Fruit fly (Drosophila melanogaster) whole organism, embryonic: ENCODE measurements around the gene CG18095.

ENCODE experiments used
- Atf-2 ChIP-seq: fragments of 200-800 bp; sonication (Bioruptor generic); optimal IDR thresholded peaks from 2 replicates; lab custom pipeline; 2016; ENCODE audit warnings: missing biosample characterization, missing genetic modification characterization
- Blimp-1 ChIP-seq: fragments of 200-800 bp; sonication (Bioruptor generic); optimal IDR thresholded peaks from 3 replicates; lab custom pipeline; 2018; ENCODE audit warnings: missing biosample characterization, missing genetic modification characterization, mild to moderate bottlenecking, moderate library complexity, missing genetic modification reagents
- CG10431 ChIP-seq: fragments of 200-800 bp; sonication (Bioruptor generic); optimal IDR thresholded peaks from 3 replicates; lab custom pipeline; 2018; ENCODE audit warnings: missing biosample characterization, mild to moderate bottlenecking, missing genetic modification characterization
- CG11093 ChIP-seq: fragments of 200-800 bp; sonication (Bioruptor generic); IDR thresholded peaks from 3 replicates; pipeline ENCODE4 v1.3.6; 2022; ENCODE audit warnings: missing biosample characterization, missing genetic modification characterization
- CG11696 ChIP-seq: fragments of 200-800 bp; sonication (Bioruptor generic); IDR thresholded peaks from 2 replicates; pipeline ENCODE4 v1.3.6; 2022; ENCODE audit warnings: missing biosample characterization, missing genetic modification characterization
- CG12219 ChIP-seq: fragments of 200-800 bp; sonication (Bioruptor generic); optimal IDR thresholded peaks from 3 replicates; lab custom pipeline; 2018; ENCODE audit warnings: missing biosample characterization, mild to moderate bottlenecking, missing genetic modification characterization
- CG12942 ChIP-seq: fragments of 200-800 bp; sonication (Bioruptor generic); optimal IDR thresholded peaks from 3 replicates; lab custom pipeline; 2016; ENCODE audit warnings: missing biosample characterization, missing genetic modification characterization
- CG15479 ChIP-seq: fragments of 200-800 bp; sonication (Bioruptor generic); optimal IDR thresholded peaks from 3 replicates; lab custom pipeline; 2019; ENCODE audit warnings: missing biosample characterization, mild to moderate bottlenecking, missing genetic modification characterization, moderate library complexity
- CG16813 ChIP-seq: fragments of 200-800 bp; sonication (Bioruptor generic); IDR thresholded peaks from 3 replicates; pipeline ENCODE4 v1.3.6; 2022; ENCODE audit warnings: missing biosample characterization, missing genetic modification characterization; ENCODE audit not compliant: partially characterized antibody
- CG17186 ChIP-seq: fragments of 200-800 bp; sonication (Bioruptor generic); optimal IDR thresholded peaks from 3 replicates; lab custom pipeline; 2017; ENCODE audit warnings: missing biosample characterization, missing genetic modification reagents, missing genetic modification characterization
- CG17361 ChIP-seq: fragments of 200-800 bp; sonication (Bioruptor generic); IDR thresholded peaks from 3 replicates; pipeline ENCODE4 v1.3.6; 2022; ENCODE audit warnings: missing biosample characterization, missing genetic modification characterization
- CG2712 ChIP-seq: fragments of 200-800 bp; optimal IDR thresholded peaks from 3 replicates; lab custom pipeline; 2019; ENCODE audit warnings: missing biosample characterization, mild to moderate bottlenecking, missing genetic modification characterization, moderate library complexity
- CG3726 ChIP-seq: fragments of 200-800 bp; sonication (Bioruptor generic); IDR thresholded peaks from 3 replicates; pipeline ENCODE4, ENCODE4 v1.3.6; 2022; ENCODE audit warnings: missing biosample characterization, missing genetic modification characterization
- CG6254 ChIP-seq: fragments of 200-800 bp; sonication (Bioruptor generic); optimal IDR thresholded peaks from 3 replicates; lab custom pipeline; 2017; ENCODE audit warnings: mild to moderate bottlenecking, missing biosample characterization, missing genetic modification reagents, missing genetic modification characterization
- CG6683 ChIP-seq: fragments of 200-800 bp; sonication (Bioruptor generic); optimal IDR thresholded peaks from 2 replicates; lab custom pipeline; 2017; ENCODE audit warnings: missing biosample characterization, mild to moderate bottlenecking, missing genetic modification characterization, missing genetic modification reagents
- CG6813 ChIP-seq: fragments of 200-800 bp; sonication (Bioruptor generic); optimal IDR thresholded peaks from 2 replicates; lab custom pipeline; 2017; ENCODE audit warnings: missing biosample characterization, missing genetic modification characterization, mild to moderate bottlenecking, moderate library complexity, missing genetic modification reagents
- CG9609 ChIP-seq: fragments of 200-800 bp; sonication (Bioruptor generic); optimal IDR thresholded peaks from 3 replicates; lab custom pipeline; 2016; ENCODE audit warnings: missing biosample characterization, missing genetic modification characterization
- CG9727 ChIP-seq: fragments of 200-800 bp; sonication (Bioruptor generic); optimal IDR thresholded peaks from 3 replicates; lab custom pipeline; 2017; ENCODE audit warnings: missing biosample characterization, mild to moderate bottlenecking, missing genetic modification characterization
- D19B ChIP-seq: fragments of 200-800 bp; sonication (Bioruptor generic); optimal IDR thresholded peaks from 2 replicates; lab custom pipeline; 2017; ENCODE audit warnings: missing biosample characterization, mild to moderate bottlenecking, missing genetic modification characterization
- Hr51 ChIP-seq, 2 experiments: fragments of 200-800 bp; sonication (Bioruptor generic); optimal IDR thresholded peaks; 2 replicates in 1 of 2; 3 replicates in 1 of 2; lab custom pipeline; 2016 to 2018; ENCODE audit warnings: missing biosample characterization in 2 of 2, missing genetic modification characterization in 2 of 2, mild to moderate bottlenecking in 1 of 2, moderate library complexity in 1 of 2
- Hsf ChIP-seq: fragments of 200-800 bp; sonication (Bioruptor generic); optimal IDR thresholded peaks from 3 replicates; lab custom pipeline; 2016; ENCODE audit warnings: missing biosample characterization, missing genetic modification characterization
- Lpt ChIP-seq: fragments of >200 bp; optimal IDR thresholded peaks from 2 replicates; lab custom pipeline; 2018; ENCODE audit warnings: missing biosample characterization, missing genetic modification characterization
- MBD-R2 ChIP-seq: fragments of 200-800 bp; sonication (Bioruptor generic); IDR thresholded peaks from 2 replicates; pipeline ENCODE4 v1.3.6; 2022; ENCODE audit warnings: missing biosample characterization, missing genetic modification characterization
- Meics ChIP-seq: fragments of 200-800 bp; sonication (Bioruptor generic); optimal IDR thresholded peaks from 2 replicates; lab custom pipeline; 2017; ENCODE audit warnings: missing biosample characterization, mild to moderate bottlenecking, missing genetic modification characterization
- Mrtf ChIP-seq: fragments of 200-800 bp; sonication (Bioruptor generic); IDR thresholded peaks from 3 replicates; pipeline ENCODE4 v1.3.6; 2022; ENCODE audit warnings: missing biosample characterization, missing genetic modification characterization
- NC2α ChIP-seq: fragments of 200-800 bp; sonication (Bioruptor generic); optimal IDR thresholded peaks from 2 replicates; lab custom pipeline; 2016; ENCODE audit warnings: missing biosample characterization, missing genetic modification characterization
- Scr ChIP-seq: fragments of 200-800 bp; sonication (Bioruptor generic); IDR thresholded peaks from 2 replicates; pipeline ENCODE4 v1.3.6; 2022; ENCODE audit warnings: missing biosample characterization, missing genetic modification characterization; ENCODE audit not compliant: partially characterized antibody
- Sox102F ChIP-seq: fragments of 200-800 bp; sonication (Bioruptor generic); optimal IDR thresholded peaks from 2 replicates; lab custom pipeline; 2018; ENCODE audit warnings: missing biosample characterization, mild to moderate bottlenecking, missing genetic modification characterization, moderate library complexity
- ab ChIP-seq: fragments of 200-800 bp; sonication (Bioruptor generic); optimal IDR thresholded peaks from 2 replicates; lab custom pipeline; 2016; ENCODE audit warnings: missing biosample characterization, missing genetic modification characterization
- ash1 ChIP-seq: fragments of 200-800 bp; sonication (Bioruptor generic); optimal IDR thresholded peaks from 2 replicates; lab custom pipeline; 2018; ENCODE audit warnings: missing biosample characterization, mild to moderate bottlenecking, missing genetic modification characterization
- br ChIP-seq: fragments of >200 bp; optimal IDR thresholded peaks from 2 replicates; lab custom pipeline; 2017
- bsh ChIP-seq, 2 experiments: fragments of 200-800 bp; sonication (Bioruptor generic); optimal IDR thresholded peaks; 2 replicates each; lab custom pipeline; 2017 to 2018; ENCODE audit warnings: mild to moderate bottlenecking in 2 of 2, missing biosample characterization in 2 of 2, missing genetic modification characterization in 2 of 2, moderate library complexity in 1 of 2
- cad ChIP-seq: fragments of >200 bp; optimal IDR thresholded peaks from 2 replicates; lab custom pipeline; 2017; ENCODE audit warnings: missing biosample characterization, missing genetic modification characterization
- disco-r ChIP-seq: fragments of 200-800 bp; sonication (Bioruptor generic); optimal IDR thresholded peaks from 2 replicates; lab custom pipeline; 2016; ENCODE audit warnings: missing biosample characterization, missing genetic modification characterization
- esg ChIP-seq: fragments of 200-800 bp; sonication (Bioruptor generic); conservative IDR thresholded peaks from 2 replicates; pipeline ENCODE4 v1.3.6; 2022; ENCODE audit warnings: missing biosample characterization, missing genetic modification characterization
- eyg ChIP-seq: fragments of 200-800 bp; sonication (Bioruptor generic); optimal IDR thresholded peaks from 3 replicates; lab custom pipeline; 2016; ENCODE audit warnings: missing biosample characterization, missing genetic modification characterization
- gem ChIP-seq: fragments of 200-800 bp; sonication (Bioruptor generic); optimal IDR thresholded peaks from 2 replicates; lab custom pipeline; 2019; ENCODE audit warnings: missing biosample characterization, mild to moderate bottlenecking, missing genetic modification characterization, moderate library complexity
- gt ChIP-seq: fragments of 200-800 bp; sonication (Bioruptor generic); IDR thresholded peaks from 2 replicates; pipeline ENCODE4 v1.3.6; 2022; ENCODE audit warnings: missing biosample characterization, missing genetic modification characterization
- ham ChIP-seq: fragments of 200-800 bp; sonication (Bioruptor generic); IDR thresholded peaks from 2 replicates; pipeline ENCODE4 v1.3.6; 2022; ENCODE audit warnings: missing biosample characterization, missing genetic modification characterization
- pan ChIP-seq, 4 experiments: fragments of >200 bp in 3 of 4; fragments of 200-800 bp in 1 of 4; sonication (Bioruptor generic) in 1 of 4; optimal IDR thresholded peaks in 3 of 4; IDR thresholded peaks in 1 of 4; 2 replicates each; pipeline versions ENCODE4 v1.3.6 to Lab custom; 2017 to 2022; ENCODE audit warnings: missing biosample characterization in 2 of 4, missing genetic modification characterization in 2 of 4, mixed read lengths in 1 of 4
- pfk ChIP-seq: fragments of 200-800 bp; sonication (Bioruptor generic); optimal IDR thresholded peaks from 2 replicates; lab custom pipeline; 2018; ENCODE audit warnings: missing biosample characterization, mild to moderate bottlenecking, missing genetic modification characterization, moderate library complexity
- phol ChIP-seq: fragments of 200-800 bp; sonication (Bioruptor generic); optimal IDR thresholded peaks from 3 replicates; lab custom pipeline; 2018; ENCODE audit warnings: missing biosample characterization, mild to moderate bottlenecking, missing genetic modification characterization, moderate library complexity
- run ChIP-seq: fragments of 200-800 bp; sonication (Bioruptor generic); optimal IDR thresholded peaks from 3 replicates; lab custom pipeline; 2018; ENCODE audit warnings: missing biosample characterization, mild to moderate bottlenecking, missing genetic modification characterization
- sisA ChIP-seq: fragments of 200-800 bp; sonication (Bioruptor generic); IDR thresholded peaks from 2 replicates; pipeline ENCODE4 v1.3.6; 2022; ENCODE audit warnings: missing biosample characterization, missing genetic modification characterization
- slbo ChIP-seq: fragments of 200-800 bp; sonication (Bioruptor generic); IDR thresholded peaks from 2 replicates; pipeline ENCODE4 v1.3.6; 2022; ENCODE audit warnings: missing biosample characterization, missing genetic modification characterization
- ssp ChIP-seq: fragments of 200-800 bp; sonication (Bioruptor generic); IDR thresholded peaks from 2 replicates; pipeline ENCODE4 v1.3.6; 2022; ENCODE audit warnings: missing biosample characterization, missing genetic modification characterization
- unpg ChIP-seq: fragments of 200-800 bp; sonication (Bioruptor generic); optimal IDR thresholded peaks from 3 replicates; lab custom pipeline; 2018; ENCODE audit warnings: missing biosample characterization, mild to moderate bottlenecking, missing genetic modification characterization, moderate library complexity
- wdn ChIP-seq: fragments of 200-800 bp; sonication (Bioruptor generic); IDR thresholded peaks from 2 replicates; pipeline ENCODE4 v1.3.6; 2022; ENCODE audit warnings: missing biosample characterization, missing genetic modification characterization

The CG18095 gene

DNA sequence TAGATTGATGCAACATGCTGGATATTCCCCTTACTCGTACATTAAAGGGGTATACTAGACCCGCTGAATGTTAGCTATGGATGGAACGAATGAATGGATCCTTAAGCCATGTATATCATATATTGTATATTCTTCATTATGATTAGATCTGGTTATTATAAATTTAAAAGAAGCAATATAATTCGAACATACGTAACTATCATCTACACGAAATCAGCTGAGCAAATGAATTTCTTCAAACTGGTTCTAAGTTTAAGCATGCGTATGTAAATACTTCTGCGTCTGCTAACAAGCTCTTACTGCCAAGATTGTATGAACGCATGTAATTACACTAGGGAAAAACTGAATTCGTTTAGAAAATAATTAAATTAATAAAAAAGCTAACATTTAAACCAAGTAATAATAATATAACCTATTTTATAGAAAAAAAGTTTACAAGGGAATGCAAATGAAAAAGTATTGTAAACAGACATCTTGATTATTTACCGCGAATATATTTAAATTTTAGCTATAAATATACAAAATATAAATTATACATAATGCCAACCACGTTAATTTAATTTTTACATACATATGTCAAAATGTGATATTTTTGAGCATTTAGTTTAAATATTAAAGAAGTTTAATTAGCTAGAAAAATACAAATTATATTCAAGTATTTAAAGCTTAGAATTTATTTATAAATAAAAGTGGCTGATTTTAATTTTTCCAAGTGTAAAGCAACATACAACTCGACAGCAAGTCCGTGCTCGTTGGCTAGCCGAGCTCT is 10.3 kb downstream of the CG18095 start (continued):
- TF ChIP-seq br (lab: Kevin White, UChicago), result no peak
- TF ChIP-seq Sox102F (GFP tag; lab: Kevin White, UChicago), result peak; percentile 74
- peak; percentile 41 for TF ChIP-seq sisA (GFP tag; lab: Robert Waterston, UW)
- TF ChIP-seq MBD-R2 (GFP tag; lab: Robert Waterston, UW), result peak; percentile 36; the same call in 1 of the 2 replicates
- no peak for TF ChIP-seq run (tag; lab: Kevin White, UChicago)
- TF ChIP-seq esg (GFP tag; lab: Robert Waterston, UW), result peak; percentile 53
- TF ChIP-seq CG9609 (GFP tag; lab: Kevin White, UChicago), result peak; percentile 24
- TF ChIP-seq cad (GFP tag; lab: Kevin White, UChicago), result no peak
- TF ChIP-seq CG6683, result no peak
- TF ChIP-seq ham, result no peak
- TF ChIP-seq Meics (GFP tag; lab: Kevin White, UChicago), result peak; percentile 78
- TF ChIP-seq CG6813 (GFP tag; lab: Kevin White, UChicago), result peak; percentile 13
- no peak for TF ChIP-seq disco-r (GFP tag; lab: Kevin White, UChicago)
- TF ChIP-seq CG12219 (GFP tag; lab: Kevin White, UChicago), result peak; percentile 7
- peak; percentile 90 for TF ChIP-seq D19B (GFP tag; lab: Kevin White, UChicago)
- TF ChIP-seq pan (optimal IDR thresholded peaks at IDR 0.05; lab: Kevin White, UChicago), result peak in 1 of 2 experiments; percentile 4
- TF ChIP-seq pan (GFP tag; optimal IDR thresholded peaks at IDR 0.05 in 1 of 2, IDR thresholded peaks at IDR 0.05 in 1 of 2), result peak in 1 of 2 experiments; percentile 69
- peak; percentile 14 for TF ChIP-seq CG12942
- TF ChIP-seq ash1, result no peak
- peak; percentile 14; the same call in 1 of the 2 replicates for TF ChIP-seq ssp (GFP tag; lab: Robert Waterston, UW)
- TF ChIP-seq pfk (GFP tag; lab: Kevin White, UChicago), result no peak
- no peak; the same call in 2 of the 3 replicates for TF ChIP-seq CG11093
- peak; percentile 87 for TF ChIP-seq CG2712
- peak; percentile 73 for TF ChIP-seq Hsf
- TF ChIP-seq Blimp-1 (GFP tag; lab: Kevin White, UChicago), result peak; percentile 39
- TF ChIP-seq gem, result peak; percentile 89
- no peak for TF ChIP-seq Lpt
- peak; percentile 97 for TF ChIP-seq CG17361 (GFP tag; lab: Robert Waterston, UW)
- no peak for TF ChIP-seq CG3726 (GFP tag; lab: Robert Waterston, UW)
- peak; percentile 36; the same call in 1 of the 3 replicates for TF ChIP-seq Mrtf (GFP tag; lab: Robert Waterston, UW)
- TF ChIP-seq CG6254 (GFP tag; lab: Kevin White, UChicago), result no peak
- TF ChIP-seq bsh (GFP tag; optimal IDR thresholded peaks at IDR 0.05; lab: Kevin White, UChicago), result peak in 1 of 2 experiments; percentile 59
- no peak for TF ChIP-seq wdn (GFP tag; lab: Robert Waterston, UW)
- TF ChIP-seq ab (GFP tag; lab: Kevin White, UChicago), result no peak
- no peak for TF ChIP-seq Scr (GFP tag; lab: Robert Waterston, UW)
- peak; percentile 4 for TF ChIP-seq NC2α (GFP tag; lab: Kevin White, UChicago)
- 0 out of 2 replicates have a peak, but pooled peaks have one; percentile 35 for TF ChIP-seq CG11696 (GFP tag; lab: Robert Waterston, UW)
- peak; percentile 62 for TF ChIP-seq unpg (GFP tag; lab: Kevin White, UChicago)
- peak; percentile 88 for TF ChIP-seq CG9727 (GFP tag; lab: Kevin White, UChicago)
- TF ChIP-seq CG17186 (GFP tag; lab: Kevin White, UChicago), result no peak
- TF ChIP-seq Hr51 (GFP tag; optimal IDR thresholded peaks at IDR 0.05; lab: Kevin White, UChicago), result peak; percentile 7 to 76
- peak; percentile 53; the same call in 1 of the 2 replicates for TF ChIP-seq gt
- no peak for TF ChIP-seq CG16813
- TF ChIP-seq slbo (GFP tag; lab: Robert Waterston, UW), result peak; percentile 62
- no peak for TF ChIP-seq eyg (GFP tag; lab: Kevin White, UChicago)
- peak; percentile 79 for TF ChIP-seq phol (tag; lab: Kevin White, UChicago)
- no peak for TF ChIP-seq CG10431
- no peak for TF ChIP-seq CG15479 (GFP tag; lab: Kevin White, UChicago)
- TF ChIP-seq Atf-2 (GFP tag; lab: Kevin White, UChicago), result peak; percentile 54
